Fruit fly (Drosophila melanogaster) S2 (cell line): ENCODE data around the gene zen2.

Experiments used
- CG8478 ChIP-seq: fragments of >200 bp; optimal IDR thresholded peaks from 2 replicates; lab custom pipeline; 2018
- CTCF ChIP-seq, 2 experiments: fragments of >200 bp; optimal IDR thresholded peaks; 2 replicates each; lab custom pipeline; 2018

- TF ChIP-seq CTCF (optimal IDR thresholded peaks at IDR 0.05; lab: Kevin White, UChicago) (no peak), CG8478 (lab: Kevin White, UChicago) (no peak)
Measured at dm6 chr3R:6762794-6763407, 19.0 kb upstream of the zen2 start.
